Worm (Caenorhabditis elegans) whole organism, midembryonic: ENCODE results near the gene clec-224.

Experiments used
- T22C8.4 ChIP-seq: fragments of 200-800 bp; sonication (Bioruptor generic); IDR thresholded peaks from 2 replicates; pipeline ENCODE4 v1.3.6; 2022; ENCODE audit warnings: missing genetic modification characterization, missing compliant biosample characterization
- cog-1 ChIP-seq: sonication (generic microtip); optimal IDR thresholded peaks from 2 replicates; lab custom pipeline; 2016; ENCODE audit warnings: missing genetic modification characterization, missing compliant biosample characterization
- flt-1 ChIP-seq: fragments of 200-800 bp; sonication (Bioruptor generic); IDR thresholded peaks from 2 replicates; pipeline ENCODE4 v1.3.6; 2022; ENCODE audit warnings: missing genetic modification characterization, missing compliant biosample characterization
- klf-2 ChIP-seq: fragments of 200-800 bp; sonication (Bioruptor generic); conservative IDR thresholded peaks from 2 replicates; pipeline ENCODE4 v1.3.6; 2022; ENCODE audit warnings: missing genetic modification reagents, missing genetic modification characterization, missing compliant biosample characterization
- med-1 ChIP-seq: sonication (generic microtip); optimal IDR thresholded peaks from 2 replicates; lab custom pipeline; 2017; ENCODE audit warnings: missing genetic modification characterization, mild to moderate bottlenecking, missing compliant biosample characterization, antibody characterized with exemption, missing genetic modification reagents; ENCODE audit not compliant: insufficient read depth
- ref-1 ChIP-seq: fragments of 200-800 bp; sonication (Bioruptor generic); conservative IDR thresholded peaks from 2 replicates; pipeline ENCODE4 v1.3.6; 2022; ENCODE audit warnings: missing genetic modification reagents, missing genetic modification characterization, missing compliant biosample characterization
- tab-1 ChIP-seq: fragments of 200-800 bp; sonication (Bioruptor generic); IDR thresholded peaks from 2 replicates; pipeline ENCODE4 v1.3.6; 2022; ENCODE audit warnings: missing genetic modification characterization, missing compliant biosample characterization
- ztf-23 ChIP-seq: fragments of 200-800 bp; sonication (Bioruptor generic); IDR thresholded peaks from 2 replicates; pipeline ENCODE4 v1.3.6; 2022; ENCODE audit warnings: missing genetic modification reagents, missing genetic modification characterization, missing compliant biosample characterization
- ztf-29 ChIP-seq: fragments of 200-800 bp; sonication (Bioruptor generic); IDR thresholded peaks from 2 replicates; pipeline ENCODE4 v1.3.6; 2022; ENCODE audit warnings: missing genetic modification reagents, missing genetic modification characterization, missing compliant biosample characterization

clec-224 gene

DNA sequence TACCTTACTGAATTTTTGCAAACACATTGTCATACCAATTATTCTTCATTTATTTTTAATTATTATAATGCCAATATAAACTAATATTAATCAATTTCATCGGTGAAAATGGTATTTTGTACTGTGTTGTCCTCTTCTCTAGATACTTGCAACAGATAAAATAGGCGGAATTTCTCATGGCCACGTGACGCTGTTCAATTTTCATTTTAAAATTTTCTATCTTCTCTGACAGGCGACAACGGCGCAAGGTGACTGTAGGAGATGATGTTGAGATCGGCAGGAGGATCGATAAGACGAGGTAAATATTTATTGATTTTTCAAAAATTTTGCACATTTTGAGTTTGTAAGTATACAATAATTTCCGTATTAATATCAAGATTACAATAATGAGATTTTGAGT lies 15.0 kb upstream of the clec-224 start, which contains the start of gene ogdh-2:
Gene ogdh-2 (plus strand): TSS at position 233 of the 400 bp plus-strand sequence.
- no peak for TF ChIP-seq cog-1 (tag; lab: Kevin White, UChicago)
- TF ChIP-seq ref-1 (GFP tag; lab: Robert Waterston, UW), result no peak
- TF ChIP-seq med-1 (GFP tag; lab: Kevin White, UChicago), result no peak
- no peak for TF ChIP-seq ztf-23 (GFP tag; lab: Robert Waterston, UW)
- TF ChIP-seq ztf-29, result no peak
- TF ChIP-seq flt-1 (GFP tag; lab: Robert Waterston, UW), result no peak
- no peak for TF ChIP-seq T22C8.4 (GFP tag; lab: Robert Waterston, UW)
- no peak for TF ChIP-seq klf-2
- TF ChIP-seq tab-1 (GFP tag; lab: Robert Waterston, UW), result no peak

DNA sequence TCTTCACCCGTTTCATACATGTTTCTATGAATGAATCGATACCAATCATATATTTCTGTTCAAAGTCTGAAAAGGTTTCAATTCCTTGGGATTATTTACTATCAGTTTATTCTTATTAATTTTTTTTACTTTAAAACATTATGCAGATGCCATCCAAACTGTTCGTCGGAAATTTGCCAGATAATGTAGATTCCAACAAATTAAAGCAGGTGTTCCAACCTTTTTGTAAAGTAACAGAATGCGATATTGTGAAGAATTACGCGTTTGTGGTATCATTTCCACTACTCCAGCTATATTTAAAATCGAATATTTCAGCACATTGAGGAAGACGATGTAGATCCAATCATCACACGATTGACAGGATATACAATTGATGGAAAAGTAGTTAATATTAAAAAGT lies 12.9 kb upstream of the clec-224 start, which contains the start of gene rnp-1:
Gene rnp-1 (plus strand): TSS at position 145 of the 400 bp plus-strand sequence.
- TF ChIP-seq ref-1 (GFP tag; lab: Robert Waterston, UW) (no peak), klf-2 (no peak), med-1 (GFP tag; lab: Kevin White, UChicago) (no peak), flt-1 (GFP tag; lab: Robert Waterston, UW) (no peak), cog-1 (tag; lab: Kevin White, UChicago) (no peak), T22C8.4 (GFP tag; lab: Robert Waterston, UW) (no peak), tab-1 (GFP tag; lab: Robert Waterston, UW) (no peak), ztf-29 (no peak), ztf-23 (GFP tag; lab: Robert Waterston, UW) (no peak)

DNA sequence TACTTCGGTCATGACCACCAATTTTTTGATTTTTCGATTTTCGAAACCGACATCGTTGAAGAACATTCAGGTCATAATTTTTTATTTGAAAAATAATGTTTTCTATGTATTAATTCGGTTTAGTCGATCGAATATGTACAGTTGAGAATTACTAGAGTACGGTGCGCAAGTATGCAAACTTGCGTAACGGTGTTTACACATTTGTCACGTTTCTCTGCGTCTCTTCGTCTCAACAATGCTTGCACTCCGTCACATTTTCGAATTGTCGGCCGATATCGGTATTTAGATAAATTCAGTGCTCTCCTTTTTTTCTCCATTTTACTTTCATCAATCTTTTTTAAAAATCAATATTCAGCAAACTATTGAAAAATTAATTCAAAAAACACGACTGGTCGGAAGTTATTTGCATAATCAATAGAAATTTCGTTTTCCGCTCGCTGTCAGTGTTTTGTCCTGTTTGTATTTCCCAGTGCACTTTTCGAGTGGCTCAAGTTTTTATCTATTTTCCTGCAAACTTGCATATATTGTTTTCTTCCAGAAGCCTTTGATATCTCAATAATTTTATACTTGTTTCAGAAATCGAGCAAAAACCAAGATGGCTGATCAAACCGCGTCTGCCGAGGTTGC lies 11.8 kb upstream of the clec-224 start, which contains the start of gene dpy-30:
Gene dpy-30 (plus strand): TSS at position 577 of the 627 bp plus-strand sequence.
- TF ChIP-seq med-1 (GFP tag; lab: Kevin White, UChicago) (no peak), tab-1 (GFP tag; lab: Robert Waterston, UW) (no peak), ztf-29 (no peak), flt-1 (GFP tag; lab: Robert Waterston, UW) (no peak), ztf-23 (GFP tag; lab: Robert Waterston, UW) (no peak), ref-1 (GFP tag; lab: Robert Waterston, UW) (no peak)

DNA sequence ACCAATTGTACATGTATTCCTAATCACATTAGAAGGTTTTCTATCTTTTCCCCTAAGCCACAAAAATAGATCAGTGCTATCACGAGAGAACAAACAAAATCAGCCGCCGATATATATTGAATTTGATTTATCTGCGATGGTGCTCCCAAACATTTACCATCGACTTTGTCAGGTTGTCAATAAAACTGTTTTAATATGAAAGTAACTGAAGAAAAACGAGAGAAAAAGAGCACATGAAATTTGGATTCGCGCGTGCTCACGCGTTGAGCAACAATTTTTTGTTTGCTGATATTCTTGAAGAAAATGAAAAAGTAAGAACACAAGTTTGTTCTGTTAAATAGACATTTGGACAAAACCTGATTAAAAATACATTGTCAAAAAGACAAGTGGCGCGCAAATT lies 9.6 kb upstream of the clec-224 start:
- TF ChIP-seq med-1 (GFP tag; lab: Kevin White, UChicago) (no peak), ref-1 (GFP tag; lab: Robert Waterston, UW) (no peak), ztf-23 (GFP tag; lab: Robert Waterston, UW) (no peak), klf-2 (no peak), cog-1 (tag; lab: Kevin White, UChicago) (no peak), T22C8.4 (GFP tag; lab: Robert Waterston, UW) (no peak), tab-1 (GFP tag; lab: Robert Waterston, UW) (no peak), ztf-29 (no peak), flt-1 (GFP tag; lab: Robert Waterston, UW) (no peak)

DNA sequence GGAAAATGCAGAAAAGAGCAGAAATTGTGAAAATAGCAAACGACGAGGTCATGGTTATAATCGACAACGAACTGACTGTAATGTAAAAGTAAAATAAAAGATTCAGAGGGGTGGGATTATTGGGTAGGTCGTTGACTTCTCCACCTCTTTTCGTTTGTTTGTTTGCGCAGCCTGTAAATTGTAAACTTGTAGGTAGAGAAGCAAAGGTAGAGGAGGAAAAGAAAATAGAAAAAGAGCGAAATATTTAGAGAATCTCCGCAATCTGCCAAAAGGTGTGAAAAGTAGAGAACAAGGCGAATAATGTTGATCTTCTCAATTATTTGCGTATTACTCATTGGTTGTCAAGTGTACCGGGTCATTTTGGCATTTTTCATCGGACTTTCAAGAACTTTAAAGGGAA lies 8.1 kb upstream of the clec-224 start, which contains the start of gene ZK863.8:
Gene ZK863.8 (minus strand): TSS at position 173 of the 400 bp plus-strand sequence.
- TF ChIP-seq ztf-29, result no peak
- no peak for TF ChIP-seq tab-1 (GFP tag; lab: Robert Waterston, UW)
- no peak for TF ChIP-seq cog-1 (tag; lab: Kevin White, UChicago)
- TF ChIP-seq T22C8.4 (GFP tag; lab: Robert Waterston, UW), result no peak
- TF ChIP-seq klf-2, result no peak
- TF ChIP-seq flt-1 (GFP tag; lab: Robert Waterston, UW), result no peak
- TF ChIP-seq ztf-23 (GFP tag; lab: Robert Waterston, UW), result no peak

DNA sequence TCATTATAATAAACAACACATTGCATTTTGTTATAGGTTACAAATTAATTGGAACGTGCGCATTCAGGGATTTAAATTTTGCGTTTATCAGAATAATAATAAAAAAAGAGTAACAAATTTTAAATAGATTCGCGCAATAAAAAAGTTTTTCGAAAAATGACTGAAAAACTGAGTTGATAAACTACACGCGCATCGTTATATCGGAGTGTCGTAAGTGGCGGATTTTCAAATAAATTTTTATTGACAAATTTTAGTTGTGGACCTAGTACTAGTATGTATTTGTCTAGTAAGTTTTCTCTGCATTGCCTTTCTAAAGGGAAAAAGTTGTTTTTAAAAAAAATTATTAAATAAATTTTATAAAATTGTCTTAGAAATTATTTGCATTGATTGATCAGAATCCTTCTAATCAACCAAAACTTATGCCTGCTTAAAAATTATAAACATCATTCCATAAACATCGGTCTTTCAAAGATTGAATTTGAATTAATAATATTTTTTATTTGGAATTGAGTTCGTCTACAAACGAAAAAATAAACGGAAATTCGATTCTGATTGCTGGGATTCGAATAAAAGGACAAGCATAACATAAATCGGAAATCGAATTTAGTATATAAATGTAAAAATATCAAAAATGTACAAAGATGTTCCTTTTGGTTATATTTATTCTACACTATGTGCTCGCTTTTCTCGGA lies 5.2 kb upstream of the clec-224 start, which contains the start of gene srd-4:
Gene srd-4 (plus strand): TSS at position 642 of the 692 bp plus-strand sequence.
- TF ChIP-seq tab-1 (GFP tag; lab: Robert Waterston, UW) (no peak), ref-1 (GFP tag; lab: Robert Waterston, UW) (no peak), T22C8.4 (GFP tag; lab: Robert Waterston, UW) (no peak), klf-2 (no peak), cog-1 (tag; lab: Kevin White, UChicago) (no peak), med-1 (GFP tag; lab: Kevin White, UChicago) (no peak)

DNA sequence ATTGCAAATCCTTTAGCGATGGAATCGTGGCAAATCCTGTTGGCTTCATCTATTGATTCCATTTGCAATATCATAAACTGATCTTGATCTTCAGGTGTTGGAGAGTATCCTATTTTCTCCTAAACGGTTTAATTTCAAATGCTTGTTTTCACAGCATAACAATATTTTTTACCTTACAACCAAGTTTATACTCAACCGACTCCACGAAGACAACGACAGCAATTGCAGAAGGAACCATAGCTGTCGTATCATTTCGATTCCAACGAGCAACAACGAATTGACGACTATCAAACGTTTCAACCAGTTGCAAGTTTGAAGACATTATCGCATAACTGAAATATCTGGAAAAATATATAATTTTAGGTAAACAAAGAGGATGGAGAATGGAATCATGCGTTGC lies 4.6 kb upstream of the clec-224 start, which contains the start of gene usip-1:
Gene usip-1 (minus strand): TSS at position 341 of the 400 bp plus-strand sequence.
- no peak for TF ChIP-seq ref-1 (GFP tag; lab: Robert Waterston, UW)
- no peak for TF ChIP-seq ztf-29
- no peak for TF ChIP-seq tab-1 (GFP tag; lab: Robert Waterston, UW)
- no peak for TF ChIP-seq T22C8.4 (GFP tag; lab: Robert Waterston, UW)
- TF ChIP-seq med-1 (GFP tag; lab: Kevin White, UChicago), result no peak
- TF ChIP-seq cog-1 (tag; lab: Kevin White, UChicago), result no peak
- TF ChIP-seq ztf-23 (GFP tag; lab: Robert Waterston, UW), result no peak
- TF ChIP-seq klf-2, result no peak
- no peak for TF ChIP-seq flt-1 (GFP tag; lab: Robert Waterston, UW)

DNA sequence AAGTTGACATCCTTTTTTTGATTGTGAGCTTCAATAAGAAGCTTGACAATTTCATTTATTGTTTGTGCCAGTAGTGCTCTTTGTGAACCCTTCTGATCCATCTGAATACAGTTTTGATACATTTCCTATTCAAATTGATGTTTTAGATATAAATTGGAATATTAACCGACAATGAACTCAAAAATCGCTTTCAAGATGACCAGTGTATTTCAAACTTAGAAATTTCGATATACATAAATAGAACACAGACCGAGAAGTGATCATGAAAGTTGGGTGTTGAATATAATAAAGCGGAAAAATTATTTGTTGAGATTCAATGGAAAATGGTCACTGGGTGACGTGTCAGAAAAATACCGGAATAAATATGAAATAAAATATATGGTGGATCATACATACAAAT lies 2.1 kb upstream of the clec-224 start, which contains the start of gene elpc-3:
Gene elpc-3 (minus strand): TSS at position 101 of the 400 bp plus-strand sequence.
- TF ChIP-seq ztf-29, result no peak
- no peak for TF ChIP-seq cog-1 (tag; lab: Kevin White, UChicago)
- no peak for TF ChIP-seq klf-2
- no peak for TF ChIP-seq ref-1 (GFP tag; lab: Robert Waterston, UW)
- no peak for TF ChIP-seq ztf-23 (GFP tag; lab: Robert Waterston, UW)
- no peak for TF ChIP-seq T22C8.4 (GFP tag; lab: Robert Waterston, UW)
- no peak for TF ChIP-seq med-1 (GFP tag; lab: Kevin White, UChicago)
- TF ChIP-seq flt-1 (GFP tag; lab: Robert Waterston, UW), result no peak
- no peak for TF ChIP-seq tab-1 (GFP tag; lab: Robert Waterston, UW)
